Fruit fly (Drosophila melanogaster) whole organism, adult: ENCODE data around the gene Or85a.

ENCODE experiments used
- CG14711 ChIP-seq: fragments of 200-800 bp; sonication (Bioruptor generic); optimal IDR thresholded peaks from 2 replicates; lab custom pipeline; 2018; ENCODE audit warnings: missing biosample characterization, mild to moderate bottlenecking, missing genetic modification characterization, moderate library complexity
- Mnt ChIP-seq: fragments of 200-800 bp; sonication (Bioruptor generic); optimal IDR thresholded peaks from 2 replicates; lab custom pipeline; 2016; ENCODE audit warnings: missing biosample characterization, mild to moderate bottlenecking, missing genetic modification characterization
- bab1 ChIP-seq: fragments of 200-800 bp; sonication (Bioruptor generic); optimal IDR thresholded peaks from 3 replicates; lab custom pipeline; 2019; ENCODE audit warnings: missing biosample characterization, mild to moderate bottlenecking, missing genetic modification characterization, moderate library complexity
- cic ChIP-seq: fragments of 200-800 bp; sonication (Bioruptor generic); optimal IDR thresholded peaks from 2 replicates; lab custom pipeline; 2017; ENCODE audit warnings: missing biosample characterization, mild to moderate bottlenecking, missing genetic modification characterization, moderate library complexity
- pad ChIP-seq: fragments of 200-800 bp; sonication (Bioruptor generic); optimal IDR thresholded peaks from 3 replicates; lab custom pipeline; 2017; ENCODE audit warnings: missing biosample characterization, missing genetic modification characterization, mild to moderate bottlenecking, moderate library complexity, missing genetic modification reagents
- tj ChIP-seq: fragments of 200-800 bp; sonication (Bioruptor generic); optimal IDR thresholded peaks from 3 replicates; lab custom pipeline; 2017; ENCODE audit warnings: missing biosample characterization, mild to moderate bottlenecking, missing genetic modification characterization, moderate library complexity

- TF ChIP-seq cic (GFP tag; lab: Kevin White, UChicago), result no peak
- no peak for TF ChIP-seq bab1
- TF ChIP-seq pad, result no peak
- TF ChIP-seq Mnt, result no peak
- TF ChIP-seq tj, result no peak
- no peak for TF ChIP-seq CG14711 (tag; lab: Kevin White, UChicago)
These were observed at the start of gene Or85a for dm6 chr3R:8321447-8321846.
